Worm (Caenorhabditis elegans) whole organism, young adult: ENCODE measurements around the gene C17B7.8.

Experiments
- B0019.2 ChIP-seq: fragments of 200-800 bp; sonication (Bioruptor generic); conservative IDR thresholded peaks from 2 replicates; pipeline ENCODE4 v1.3.6; 2022; ENCODE audit warnings: missing genetic modification reagents, missing genetic modification characterization, missing compliant biosample characterization
- C06A6.2 ChIP-seq: fragments of 200-800 bp; sonication (Bioruptor generic); conservative IDR thresholded peaks from 2 replicates; pipeline ENCODE4 v1.3.6; 2022; ENCODE audit warnings: missing genetic modification characterization, missing compliant biosample characterization
- ama-1 ChIP-seq, 3 experiments: fragments of 150-350 bp in 1 of 3; sonication (generic microtip) in 2 of 3; optimal IDR thresholded peaks; 2 replicates each; lab custom pipeline; 2014 to 2018; ENCODE audit warnings: missing biosample characterization in 2 of 3, missing genetic modification characterization in 2 of 3, missing genetic modification reagents in 2 of 3
- him-1 ChIP-seq: sonication (generic microtip); optimal IDR thresholded peaks from 2 replicates; lab custom pipeline; 2016; ENCODE audit warnings: missing genotype, missing genetic modification reagents, missing genetic modification characterization, missing compliant biosample characterization
- hmg-1.2 ChIP-seq: fragments of 200-800 bp; sonication (Bioruptor generic); IDR thresholded peaks from 2 replicates; pipeline ENCODE4 v1.3.6; 2022; ENCODE audit warnings: missing genetic modification reagents, missing genetic modification characterization, missing compliant biosample characterization
- tbx-9 ChIP-seq: sonication (generic microtip); optimal IDR thresholded peaks from 2 replicates; lab custom pipeline; 2016; ENCODE audit warnings: borderline replicate concordance, missing genetic modification characterization, inconsistent platforms, missing compliant biosample characterization
- tlf-1 ChIP-seq: fragments of 200-800 bp; sonication (Bioruptor generic); optimal IDR thresholded peaks from 2 replicates; lab custom pipeline; 2018; ENCODE audit warnings: mild to moderate bottlenecking, missing genetic modification characterization, missing compliant biosample characterization
- ztf-22 ChIP-seq: fragments of 200-800 bp; sonication (Bioruptor generic); optimal IDR thresholded peaks from 2 replicates; lab custom pipeline; 2018; ENCODE audit warnings: mild to moderate bottlenecking, missing genetic modification characterization, moderate library complexity, missing compliant biosample characterization

DNA sequence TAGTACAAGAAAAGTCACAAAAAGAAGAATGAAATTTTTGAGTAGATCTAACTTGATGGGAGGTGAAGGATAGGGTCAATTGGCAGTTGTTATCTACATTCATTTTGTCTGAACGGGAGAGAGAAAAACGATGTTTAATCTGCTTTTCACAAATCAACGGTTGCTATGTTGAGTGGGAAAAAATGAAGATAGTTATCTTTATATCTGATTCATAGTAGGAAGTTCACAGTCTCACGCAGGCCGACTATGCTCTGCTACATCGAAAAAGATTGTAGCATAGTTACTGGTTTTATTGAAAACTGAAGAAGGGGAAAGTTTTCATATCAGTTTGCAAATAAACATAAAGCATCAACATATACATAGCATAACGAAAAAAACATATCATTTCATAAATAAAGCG lies 31.5 kb upstream of the C17B7.8 start:
- TF ChIP-seq hmg-1.2 (GFP tag; lab: Robert Waterston, UW) (no peak), ama-1 (optimal IDR thresholded peaks at IDR 0.05; lab: Kevin White, UChicago) (no peak), ama-1 (GFP tag; optimal IDR thresholded peaks at IDR 0.05; lab: Kevin White, UChicago) (no peak), ztf-22 (GFP tag; lab: Kevin White, UChicago) (no peak), him-1 (tag; lab: Kevin White, UChicago) (no peak), C06A6.2 (GFP tag; lab: Robert Waterston, UW) (no peak), tlf-1 (GFP tag; lab: Kevin White, UChicago) (no peak), tbx-9 (tag; lab: Kevin White, UChicago) (no peak), B0019.2 (no peak)
